Fruit fly (Drosophila melanogaster): ENCODE data around the gene Jon66Cii.

DNA sequence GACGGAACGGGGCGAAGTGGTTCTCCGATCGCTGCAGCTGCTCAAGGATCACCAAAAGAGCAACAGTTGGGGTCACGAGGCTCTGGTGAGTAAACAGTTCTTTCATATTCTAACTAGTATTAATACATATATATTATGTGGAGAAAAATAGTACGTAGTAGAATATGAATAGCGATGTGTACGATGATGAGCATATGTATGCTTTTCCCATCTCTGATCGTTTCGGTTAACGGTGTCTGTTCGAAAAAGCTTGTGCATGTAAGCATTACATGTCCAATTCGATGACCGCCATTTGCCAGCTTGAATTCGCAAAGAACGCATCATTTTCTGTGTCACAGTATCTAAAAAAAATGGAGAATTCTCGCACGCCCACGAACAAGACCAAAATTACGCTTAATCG lies 19.3 kb upstream of the Jon66Cii start, which contains the start of the genes Oseg1 and mtrm:
- no peak for TF ChIP-seq psq (optimal IDR thresholded peaks at IDR 0.05)
- no peak for TF ChIP-seq h (optimal IDR thresholded peaks at IDR 0.05)
- TF ChIP-seq ttk (optimal IDR thresholded peaks at IDR 0.05): no peak
